Worm (Caenorhabditis elegans): ENCODE data around the gene C14A4.13.

DNA sequence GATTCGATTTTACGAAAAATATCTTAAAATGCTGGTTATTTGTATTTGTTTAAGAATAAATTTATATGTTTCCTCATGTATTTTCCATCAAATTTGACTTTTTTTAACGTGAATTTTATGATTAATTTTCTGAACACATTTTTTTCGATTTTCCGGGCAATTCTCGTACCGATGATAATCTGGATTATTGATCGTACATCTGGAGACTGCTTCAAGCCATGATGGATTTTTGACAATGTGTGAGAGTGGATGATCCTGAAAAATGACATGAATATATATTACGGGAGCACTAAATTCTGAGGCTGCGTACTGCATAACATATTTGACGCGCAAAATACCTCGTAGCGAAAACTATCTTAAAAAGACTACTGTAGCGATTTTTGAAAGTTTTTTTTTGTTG, 36.2 kb downstream of the C14A4.13 start:
- TF ChIP-seq nhr-237 (tag; optimal IDR thresholded peaks at IDR 0.05) (no peak), snpc-4 (tag; optimal IDR thresholded peaks at IDR 0.05) (no peak), nhr-77 (tag; optimal IDR thresholded peaks at IDR 0.05) (no peak), nhr-11 (tag; optimal IDR thresholded peaks at IDR 0.05) (no peak), ztf-11 (tag; optimal IDR thresholded peaks at IDR 0.05) (no peak), mep-1 (tag; optimal IDR thresholded peaks at IDR 0.05) (no peak)

All from whole organism, L1 larva.